Fruit fly (Drosophila melanogaster) whole organism, wandering third instar larva: ENCODE results near the gene Or24a.

ENCODE experiments used
- Abd-B ChIP-seq: fragments of >200 bp; optimal IDR thresholded peaks from 2 replicates; lab custom pipeline; 2017; ENCODE audit warnings: missing biosample characterization, missing genetic modification characterization
- dsf ChIP-seq: sonication (Bioruptor generic); optimal IDR thresholded peaks from 2 replicates; lab custom pipeline; 2016; ENCODE audit warnings: missing biosample characterization, missing genetic modification characterization, borderline replicate concordance

- no peak for TF ChIP-seq dsf (GFP tag; lab: Kevin White, UChicago)
- TF ChIP-seq Abd-B, result no peak
Measured at dm6 chr2L:4211335-4211753, 45.4 kb upstream of the Or24a start.
